Fruit fly (Drosophila melanogaster) S2 (cell line): ENCODE data around the gene CG31473.

Experiments used
- CG8478 ChIP-seq: fragments of >200 bp; optimal IDR thresholded peaks from 2 replicates; lab custom pipeline; 2018
- CTCF ChIP-seq, 2 experiments: fragments of >200 bp; optimal IDR thresholded peaks; 2 replicates each; lab custom pipeline; 2018

dm6 chr3R:7811514-7811913 lies at the start of gene CG31473:
- no peak for TF ChIP-seq CG8478 (lab: Kevin White, UChicago)
- TF ChIP-seq CTCF (optimal IDR thresholded peaks at IDR 0.05; lab: Kevin White, UChicago) = no peak
